Worm (Caenorhabditis elegans) whole organism, early embryonic: ENCODE results near the gene melo-1.
"Not testable (repeated sequence)": the region's sequence is repeated elsewhere in the genome, so short reads cannot be mapped to it uniquely, and the experiment has no call there.

Experiments used
- B0310.2 ChIP-seq: sonication (generic microtip); optimal IDR thresholded peaks from 2 replicates; lab custom pipeline; 2016; ENCODE audit warnings: mild to moderate bottlenecking, missing genetic modification characterization, missing compliant biosample characterization
- F13C5.2 ChIP-seq: sonication (generic microtip); optimal IDR thresholded peaks from 2 replicates; lab custom pipeline; 2017; ENCODE audit warnings: mild to moderate bottlenecking, missing genetic modification characterization, inconsistent platforms, missing compliant biosample characterization
- aly-1 ChIP-seq: sonication (generic microtip); optimal IDR thresholded peaks from 2 replicates; lab custom pipeline; 2016; ENCODE audit warnings: missing genetic modification characterization, missing compliant biosample characterization
- ama-1 ChIP-seq: fragments of 150-350 bp; optimal IDR thresholded peaks from 2 replicates; lab custom pipeline; 2014
- ceh-13 ChIP-seq: fragments of 200-800 bp; sonication (Bioruptor generic); optimal IDR thresholded peaks from 2 replicates; lab custom pipeline; 2018; ENCODE audit warnings: mild to moderate bottlenecking, missing genetic modification characterization, missing compliant biosample characterization
- ceh-36 ChIP-seq: sonication (generic microtip); optimal IDR thresholded peaks from 2 replicates; lab custom pipeline; 2016; ENCODE audit warnings: missing genetic modification characterization, inconsistent platforms, missing compliant biosample characterization
- ets-7 ChIP-seq: sonication (generic microtip); optimal IDR thresholded peaks from 2 replicates; lab custom pipeline; 2016; ENCODE audit warnings: missing genotype, missing genetic modification characterization, missing compliant biosample characterization
- flt-1 ChIP-seq: fragments of 200-800 bp; sonication (Bioruptor generic); IDR thresholded peaks from 2 replicates; pipeline ENCODE4 v1.3.6; 2022; ENCODE audit warnings: missing genetic modification characterization, missing compliant biosample characterization
- hmbx-1 ChIP-seq: sonication (generic microtip); optimal IDR thresholded peaks from 2 replicates; lab custom pipeline; 2016; ENCODE audit warnings: mild to moderate bottlenecking, missing genetic modification characterization, missing compliant biosample characterization
- hmg-4 ChIP-seq: fragments of 200-800 bp; sonication (Bioruptor generic); optimal IDR thresholded peaks from 2 replicates; lab custom pipeline; 2018; ENCODE audit warnings: mild to moderate bottlenecking, missing genetic modification characterization, missing compliant biosample characterization
- hnd-1 ChIP-seq: sonication (generic microtip); optimal IDR thresholded peaks from 2 replicates; lab custom pipeline; 2016; ENCODE audit warnings: missing genetic modification characterization, missing compliant biosample characterization
- pes-1 ChIP-seq: fragments of 200-800 bp; sonication (Bioruptor generic); IDR thresholded peaks from 2 replicates; pipeline ENCODE4 v1.3.6; 2022; ENCODE audit warnings: missing genetic modification reagents, missing genetic modification characterization, missing compliant biosample characterization
- scrt-1 ChIP-seq: fragments of 200-800 bp; sonication (Bioruptor generic); IDR thresholded peaks from 2 replicates; pipeline ENCODE4 v1.3.6; 2022; ENCODE audit warnings: missing genetic modification characterization, missing compliant biosample characterization
- sea-1 ChIP-seq: fragments of 200-800 bp; sonication (Bioruptor generic); conservative IDR thresholded peaks from 2 replicates; pipeline ENCODE4 v1.3.6; 2022; ENCODE audit warnings: missing genetic modification characterization, missing compliant biosample characterization
- tbx-11 ChIP-seq: fragments of 200-800 bp; sonication (Bioruptor generic); IDR thresholded peaks from 2 replicates; pipeline ENCODE4 v1.3.6; 2022; ENCODE audit warnings: missing genetic modification characterization, missing compliant biosample characterization
- tbx-37 ChIP-seq: fragments of 200-800 bp; sonication (Bioruptor generic); conservative IDR thresholded peaks from 2 replicates; pipeline ENCODE4 v1.3.6; 2022; ENCODE audit warnings: missing genetic modification reagents, missing genetic modification characterization, missing compliant biosample characterization
- tra-4 ChIP-seq: sonication (generic microtip); optimal IDR thresholded peaks from 2 replicates; lab custom pipeline; 2017; ENCODE audit warnings: missing genetic modification characterization, missing compliant biosample characterization

The melo-1 gene

ce11 chrIV:14771325-14771724, 15.5 kb upstream of the melo-1 start, which contains the start of gene degl-1:
TSS of gene degl-1 (minus strand) at chrIV:14771425.
- TF ChIP-seq sea-1 (no peak), aly-1 (tag; lab: Kevin White, UChicago) (no peak), F13C5.2 (tag; lab: Kevin White, UChicago) (no peak), pes-1 (GFP tag; lab: Robert Waterston, UW) (no peak), tbx-37 (no peak), ceh-13 (GFP tag; lab: Kevin White, UChicago) (no peak), ets-7 (no peak), hmg-4 (GFP tag; lab: Kevin White, UChicago) (no peak), flt-1 (no peak), scrt-1 (no peak), tbx-11 (GFP tag; lab: Robert Waterston, UW) (no peak), ceh-36 (tag; lab: Kevin White, UChicago) (no peak), ama-1 (lab: Kevin White, UChicago) (no peak), B0310.2 (tag; lab: Kevin White, UChicago) (no peak), tra-4 (tag; lab: Kevin White, UChicago) (no peak), hmbx-1 (tag; lab: Kevin White, UChicago) (no peak)

ce11 chrIV:14773280-14774071, 13.4 kb upstream of the melo-1 start, which contains the start of gene Y57G11C.36:
TSS of gene Y57G11C.36 (minus strand) at chrIV:14773781.
- TF ChIP-seq F13C5.2 (tag; lab: Kevin White, UChicago) (no peak), hmbx-1 (tag; lab: Kevin White, UChicago) (no peak), sea-1 (no peak), ceh-36 (tag; lab: Kevin White, UChicago) (no peak), B0310.2 (tag; lab: Kevin White, UChicago) (no peak), ceh-13 (GFP tag; lab: Kevin White, UChicago) (no peak), tbx-11 (GFP tag; lab: Robert Waterston, UW) (no peak), aly-1 (tag; lab: Kevin White, UChicago) (no peak), tbx-37 (no peak), ets-7 (no peak), hmg-4 (GFP tag; lab: Kevin White, UChicago) (no peak), pes-1 (GFP tag; lab: Robert Waterston, UW) (no peak)

DNA sequence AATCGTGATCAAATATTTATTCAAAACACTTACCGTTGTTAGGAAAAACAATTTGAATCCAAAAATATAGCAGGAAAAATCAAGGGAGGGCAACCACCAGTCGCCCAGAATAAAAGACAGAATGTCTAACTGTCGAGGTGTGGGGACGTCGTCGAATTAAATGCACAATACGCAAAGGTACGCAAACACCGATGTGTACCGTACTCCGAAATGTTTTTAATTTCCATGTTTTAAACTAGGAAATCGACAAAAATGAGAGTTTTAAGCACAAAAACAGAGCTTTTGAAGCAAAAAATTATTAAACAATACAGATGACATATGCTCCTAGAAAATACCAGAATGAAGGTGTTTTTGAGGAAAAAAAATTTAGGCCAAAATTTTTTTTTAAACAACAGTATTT, 12.4 kb upstream of the melo-1 start, which contains the start of gene Y57G11C.51:
Y57G11C.51 (minus strand) TSS at position 101 of the 400 bp plus-strand sequence.
- not testable (repeated sequence) for TF ChIP-seq scrt-1; ama-1 (lab: Kevin White, UChicago); ets-7

DNA sequence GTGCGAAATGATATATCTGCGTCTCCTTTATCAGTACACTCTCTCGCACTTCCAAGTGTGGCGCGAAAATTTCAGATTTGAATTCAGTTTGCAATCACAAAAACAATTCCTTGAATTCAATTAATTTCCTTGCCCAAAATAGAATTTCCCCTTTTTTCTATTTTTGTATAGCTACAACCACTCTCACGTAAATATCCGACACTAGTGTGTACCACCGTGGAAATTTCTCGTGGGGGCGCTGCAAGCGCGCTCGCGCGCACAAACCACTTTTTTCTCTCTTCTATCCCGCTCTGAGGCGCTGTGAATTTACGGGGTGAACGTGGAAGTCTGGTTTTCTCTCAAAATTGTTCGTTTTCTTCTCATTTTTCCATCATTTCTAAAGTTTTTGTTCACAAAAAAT, 5.3 kb upstream of the melo-1 start, which contains the start of gene Y57G11C.8:
Y57G11C.8 (plus strand) TSS at position 301 of the 400 bp plus-strand sequence.
- TF ChIP-seq pes-1 (GFP tag; lab: Robert Waterston, UW) = no peak
- TF ChIP-seq sea-1 = no peak
- no peak for TF ChIP-seq ama-1 (lab: Kevin White, UChicago)
- no peak for TF ChIP-seq scrt-1
- TF ChIP-seq ceh-36 (tag; lab: Kevin White, UChicago) = no peak
- no peak for TF ChIP-seq aly-1 (tag; lab: Kevin White, UChicago)
- TF ChIP-seq tbx-37 = no peak
- no peak for TF ChIP-seq tbx-11 (GFP tag; lab: Robert Waterston, UW)
- no peak for TF ChIP-seq tra-4 (tag; lab: Kevin White, UChicago)
- TF ChIP-seq hmg-4 (GFP tag; lab: Kevin White, UChicago) = no peak
- no peak for TF ChIP-seq ets-7
- TF ChIP-seq flt-1 = no peak
- TF ChIP-seq hnd-1 = no peak
- no peak for TF ChIP-seq hmbx-1 (tag; lab: Kevin White, UChicago)
- no peak for TF ChIP-seq ceh-13 (GFP tag; lab: Kevin White, UChicago)
- no peak for TF ChIP-seq F13C5.2 (tag; lab: Kevin White, UChicago)
- TF ChIP-seq B0310.2 (tag; lab: Kevin White, UChicago) = no peak

- TF ChIP-seq tbx-11 (GFP tag; lab: Robert Waterston, UW) (no peak), sea-1 (no peak), pes-1 (GFP tag; lab: Robert Waterston, UW) (no peak)
Measured at ce11 chrIV:14782211-14782610, 4.6 kb upstream of the melo-1 start, which contains the start of gene Y57G11C.1130. TSS of gene Y57G11C.1130 (plus strand) at chrIV:14782511.

ce11 chrIV:14784481-14784880, 2.4 kb upstream of the melo-1 start, which contains the start of gene nlp-56:
TSS of gene nlp-56 (minus strand) at chrIV:14784737.
- TF ChIP-seq scrt-1 = no peak
- TF ChIP-seq sea-1 = no peak
- TF ChIP-seq tbx-37 = no peak
- no peak for TF ChIP-seq ama-1 (lab: Kevin White, UChicago)
- TF ChIP-seq tbx-11 (GFP tag; lab: Robert Waterston, UW) = no peak
- no peak for TF ChIP-seq tra-4 (tag; lab: Kevin White, UChicago)
- TF ChIP-seq ets-7 = no peak
- TF ChIP-seq ceh-13 (GFP tag; lab: Kevin White, UChicago) = no peak

ce11 chrIV:14790579-14790978, 3.7 kb downstream of the melo-1 start:
- no peak for TF ChIP-seq ceh-13 (GFP tag; lab: Kevin White, UChicago)
